Fruit fly (Drosophila melanogaster): ENCODE results near the gene REPTOR-BP.

DNA sequence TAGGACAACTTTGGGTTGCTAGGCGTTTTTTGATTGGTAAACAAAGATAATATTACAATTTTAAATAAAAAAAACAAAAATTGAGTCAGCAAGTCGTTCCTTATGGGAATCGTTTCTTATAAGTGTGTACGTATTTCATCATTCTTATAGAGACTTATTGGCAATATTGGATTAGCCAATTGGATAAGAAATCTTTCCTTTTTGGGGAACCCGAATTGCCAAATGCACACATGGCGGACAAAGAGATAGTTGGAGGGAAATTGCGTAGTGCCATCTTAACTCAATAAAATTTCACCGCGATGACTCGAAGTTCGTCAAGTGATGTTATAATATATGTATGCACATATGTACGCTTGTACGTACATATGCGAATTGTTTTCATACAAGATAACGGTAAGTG lies 27.4 kb downstream of the REPTOR-BP start:
- no peak for TF ChIP-seq fd59A (GFP tag; optimal IDR thresholded peaks at IDR 0.05)
- TF ChIP-seq CG16779 (tag; optimal IDR thresholded peaks at IDR 0.05) = no peak
- no peak for TF ChIP-seq fd85E (GFP tag; optimal IDR thresholded peaks at IDR 0.05)
- TF ChIP-seq CG10669 (GFP tag; optimal IDR thresholded peaks at IDR 0.05) = no peak
- no peak for TF ChIP-seq acj6 (GFP tag; optimal IDR thresholded peaks at IDR 0.05)
- no peak for TF ChIP-seq CG6792 (GFP tag; optimal IDR thresholded peaks at IDR 0.05)
- no peak for TF ChIP-seq salr (GFP tag; optimal IDR thresholded peaks at IDR 0.05)
- no peak for TF ChIP-seq CG11294 (GFP tag; IDR thresholded peaks at IDR 0.05)
- TF ChIP-seq ss (GFP tag; optimal IDR thresholded peaks at IDR 0.05) = no peak
